Worm (Caenorhabditis elegans) whole organism, L2 larva: ENCODE results near the gene ets-8.

Experiments
- C34F6.9 ChIP-seq: fragments of 150-350 bp; optimal IDR thresholded peaks from 2 replicates; lab custom pipeline; 2014; ENCODE audit warnings: missing biosample characterization, missing genetic modification characterization
- F13H6.1 ChIP-seq: sonication (generic microtip); optimal IDR thresholded peaks from 2 replicates; lab custom pipeline; 2016; ENCODE audit warnings: missing genetic modification characterization, missing compliant biosample characterization
- R02D3.7 ChIP-seq: fragments of 150-350 bp; optimal IDR thresholded peaks from 2 replicates; lab custom pipeline; 2014; ENCODE audit warnings: missing biosample characterization, missing genetic modification characterization
- ZK546.5 ChIP-seq: sonication (generic microtip); optimal IDR thresholded peaks from 2 replicates; lab custom pipeline; 2017; ENCODE audit warnings: missing biosample characterization, missing genetic modification characterization
- alr-1 ChIP-seq: fragments of 150-350 bp; optimal IDR thresholded peaks from 2 replicates; lab custom pipeline; 2014; ENCODE audit warnings: missing biosample characterization, missing genetic modification characterization
- aly-2 ChIP-seq: fragments of 150-350 bp; optimal IDR thresholded peaks from 2 replicates; lab custom pipeline; 2014; ENCODE audit warnings: missing biosample characterization, missing genetic modification characterization
- blmp-1 ChIP-seq: sonication (generic microtip); optimal IDR thresholded peaks from 2 replicates; lab custom pipeline; 2017; ENCODE audit warnings: missing genetic modification characterization, mild to moderate bottlenecking, missing compliant biosample characterization, antibody characterized with exemption, moderate library complexity; ENCODE audit not compliant: insufficient read depth
- ceh-16 ChIP-seq: fragments of 150-350 bp; optimal IDR thresholded peaks from 2 replicates; lab custom pipeline; 2014; ENCODE audit warnings: missing biosample characterization, missing genetic modification characterization
- crh-2 ChIP-seq: sonication (generic microtip); optimal IDR thresholded peaks from 2 replicates; lab custom pipeline; 2017; ENCODE audit warnings: missing biosample characterization, missing genetic modification characterization
- egl-27 ChIP-seq: sonication (generic microtip); optimal IDR thresholded peaks from 3 replicates; lab custom pipeline; 2017; ENCODE audit warnings: missing biosample characterization, missing genetic modification reagents, missing genetic modification characterization
- elt-3 ChIP-seq: sonication (generic microtip); optimal IDR thresholded peaks from 2 replicates; lab custom pipeline; 2017; ENCODE audit warnings: missing biosample characterization, missing genetic modification characterization
- fos-1 ChIP-seq: fragments of 150-350 bp; optimal IDR thresholded peaks from 2 replicates; lab custom pipeline; 2014; ENCODE audit warnings: missing biosample characterization, missing genetic modification characterization
- lin-11 ChIP-seq: fragments of 150-350 bp; sonication (generic microtip); optimal IDR thresholded peaks from 2 replicates; lab custom pipeline; 2014; ENCODE audit warnings: missing biosample characterization, missing genetic modification characterization, inconsistent platforms, mixed read lengths
- lsy-2 ChIP-seq, 2 experiments: fragments of 150-350 bp in 1 of 2; sonication (generic microtip) in 1 of 2; optimal IDR thresholded peaks; 2 replicates each; lab custom pipeline; 2014 to 2017; ENCODE audit warnings: missing biosample characterization in 2 of 2, missing genetic modification characterization in 2 of 2
- mab-5 ChIP-seq: fragments of 150-350 bp; optimal IDR thresholded peaks from 2 replicates; lab custom pipeline; 2014; ENCODE audit warnings: missing biosample characterization, missing genetic modification characterization
- mbf-1 ChIP-seq: sonication (generic microtip); optimal IDR thresholded peaks from 2 replicates; lab custom pipeline; 2017; ENCODE audit warnings: missing biosample characterization, missing genetic modification characterization
- mdl-1 ChIP-seq, 2 experiments: fragments of 150-350 bp in 1 of 2; sonication (generic microtip) in 1 of 2; optimal IDR thresholded peaks; 2 replicates each; lab custom pipeline; 2017; ENCODE audit warnings: missing biosample characterization in 2 of 2, missing genetic modification characterization in 2 of 2
- nhr-21 ChIP-seq: fragments of 150-350 bp; optimal IDR thresholded peaks from 2 replicates; lab custom pipeline; 2014; ENCODE audit warnings: missing biosample characterization, missing genetic modification characterization
- nhr-23 ChIP-seq: fragments of 150-350 bp; optimal IDR thresholded peaks from 2 replicates; lab custom pipeline; 2014; ENCODE audit warnings: missing biosample characterization, missing genetic modification reagents, missing genetic modification characterization
- nhr-237 ChIP-seq: fragments of 150-350 bp; optimal IDR thresholded peaks from 2 replicates; lab custom pipeline; 2014; ENCODE audit warnings: missing biosample characterization, missing genetic modification characterization
- nhr-77 ChIP-seq: fragments of 150-350 bp; optimal IDR thresholded peaks from 2 replicates; lab custom pipeline; 2014; ENCODE audit warnings: missing biosample characterization, missing genetic modification characterization
- peb-1 ChIP-seq: fragments of 150-350 bp; optimal IDR thresholded peaks from 2 replicates; lab custom pipeline; 2014; ENCODE audit warnings: missing biosample characterization, missing genetic modification characterization
- sem-4 ChIP-seq: fragments of 150-350 bp; optimal IDR thresholded peaks from 2 replicates; lab custom pipeline; 2014; ENCODE audit warnings: missing biosample characterization, missing genetic modification reagents, missing genetic modification characterization
- skn-1 ChIP-seq: sonication (generic microtip); optimal IDR thresholded peaks from 2 replicates; lab custom pipeline; 2017; ENCODE audit warnings: missing biosample characterization, missing genetic modification characterization
- sma-3 ChIP-seq: sonication (generic microtip); optimal IDR thresholded peaks from 2 replicates; lab custom pipeline; 2016; ENCODE audit warnings: missing genetic modification reagents, missing genetic modification characterization, missing compliant biosample characterization
- sma-9 ChIP-seq, 2 experiments: fragments of 150-350 bp in 1 of 2; sonication (generic microtip) in 1 of 2; optimal IDR thresholded peaks; 2 replicates each; lab custom pipeline; 2014 to 2016; ENCODE audit warnings: missing genetic modification characterization in 2 of 2, mild to moderate bottlenecking in 1 of 2, missing biosample characterization in 1 of 2, missing compliant biosample characterization in 1 of 2, missing genetic modification reagents in 1 of 2, moderate library complexity in 1 of 2
- snpc-4 ChIP-seq: fragments of 150-350 bp; optimal IDR thresholded peaks from 2 replicates; lab custom pipeline; 2014; ENCODE audit warnings: missing biosample characterization, missing genetic modification characterization
- unc-62 ChIP-seq: fragments of 150-350 bp; optimal IDR thresholded peaks from 2 replicates; lab custom pipeline; 2014; ENCODE audit warnings: missing biosample characterization, missing genetic modification reagents, missing genetic modification characterization
- zag-1 ChIP-seq: fragments of 150-350 bp; optimal IDR thresholded peaks from 2 replicates; lab custom pipeline; 2014; ENCODE audit warnings: missing biosample characterization, missing genetic modification characterization
- ztf-11 ChIP-seq: sonication (generic microtip); optimal IDR thresholded peaks from 2 replicates; lab custom pipeline; 2017; ENCODE audit warnings: missing biosample characterization, missing genetic modification characterization
- ztf-4 ChIP-seq: fragments of 150-350 bp; optimal IDR thresholded peaks from 2 replicates; lab custom pipeline; 2014; ENCODE audit warnings: missing biosample characterization, missing genetic modification characterization

ets-8 gene

ce11 chrIV:1148425-1149151 lies 11.7 kb downstream of the ets-8 start:
- TF ChIP-seq lsy-2 (tag; optimal IDR thresholded peaks at IDR 0.05; lab: Kevin White, UChicago), result no peak
- TF ChIP-seq fos-1 (tag; lab: Kevin White, UChicago), result peak; percentile 62
- no peak for TF ChIP-seq C34F6.9 (tag; lab: Kevin White, UChicago)
- no peak for TF ChIP-seq mdl-1 (tag; optimal IDR thresholded peaks at IDR 0.05; lab: Kevin White, UChicago)
- TF ChIP-seq snpc-4 (tag; lab: Kevin White, UChicago), result no peak
- TF ChIP-seq sma-9 (GFP tag; optimal IDR thresholded peaks at IDR 0.05; lab: Kevin White, UChicago), result peak; percentile 56
- TF ChIP-seq sma-9 (tag; optimal IDR thresholded peaks at IDR 0.05; lab: Kevin White, UChicago), result no peak
- TF ChIP-seq sma-3 (GFP tag; lab: Kevin White, UChicago), result no peak
- no peak for TF ChIP-seq lin-11
- no peak for TF ChIP-seq nhr-23 (tag; lab: Kevin White, UChicago)
- TF ChIP-seq crh-2 (tag; lab: Kevin White, UChicago), result no peak
- no peak for TF ChIP-seq peb-1 (tag; lab: Kevin White, UChicago)

- TF ChIP-seq nhr-23 (tag; lab: Kevin White, UChicago) (no peak), sma-9 (GFP tag; optimal IDR thresholded peaks at IDR 0.05; lab: Kevin White, UChicago) (peak; percentile 79), sma-9 (tag; optimal IDR thresholded peaks at IDR 0.05; lab: Kevin White, UChicago) (no peak), R02D3.7 (tag; lab: Kevin White, UChicago) (no peak), F13H6.1 (tag; lab: Kevin White, UChicago) (peak; percentile 6), crh-2 (tag; lab: Kevin White, UChicago) (peak; percentile 18), fos-1 (tag; lab: Kevin White, UChicago) (peak; percentile 79)
Measured at ce11 chrIV:1147594-1147993, 12.7 kb downstream of the ets-8 start.

ce11 chrIV:1136658-1137057 lies 23.6 kb downstream of the ets-8 start, which contains the start of gene C44B12.6:
Gene C44B12.6, minus strand, starts transcription at chrIV:1136758.
- TF ChIP-seq snpc-4 (tag; lab: Kevin White, UChicago) (no peak), aly-2 (no peak), nhr-21 (tag; lab: Kevin White, UChicago) (no peak), nhr-237 (no peak), elt-3 (tag; lab: Kevin White, UChicago) (no peak), ztf-11 (no peak), sma-9 (GFP tag; optimal IDR thresholded peaks at IDR 0.05; lab: Kevin White, UChicago) (no peak), sma-9 (tag; optimal IDR thresholded peaks at IDR 0.05; lab: Kevin White, UChicago) (no peak), alr-1 (tag; lab: Kevin White, UChicago) (no peak), egl-27 (tag; lab: Kevin White, UChicago) (no peak), blmp-1 (no peak), sem-4 (tag; lab: Kevin White, UChicago) (no peak), lsy-2 (tag; optimal IDR thresholded peaks at IDR 0.05; lab: Kevin White, UChicago) (no peak), fos-1 (tag; lab: Kevin White, UChicago) (no peak)

- TF ChIP-seq mab-5 (no peak), lsy-2 (tag; optimal IDR thresholded peaks at IDR 0.05; lab: Kevin White, UChicago) (no peak), ceh-16 (tag; lab: Kevin White, UChicago) (no peak), ZK546.5 (tag; lab: Kevin White, UChicago) (no peak), nhr-21 (tag; lab: Kevin White, UChicago) (no peak)
Measured at ce11 chrIV:1127852-1128251, 32.4 kb downstream of the ets-8 start.

- TF ChIP-seq nhr-77 (tag; lab: Kevin White, UChicago) (no peak), ztf-4 (tag; lab: Kevin White, UChicago) (no peak), skn-1 (no peak), lsy-2 (tag; optimal IDR thresholded peaks at IDR 0.05; lab: Kevin White, UChicago) (no peak), ZK546.5 (tag; lab: Kevin White, UChicago) (no peak), mdl-1 (tag; optimal IDR thresholded peaks at IDR 0.05; lab: Kevin White, UChicago) (no peak), mbf-1 (tag; lab: Kevin White, UChicago) (no peak), alr-1 (tag; lab: Kevin White, UChicago) (no peak), unc-62 (GFP tag; lab: Kevin White, UChicago) (no peak), elt-3 (tag; lab: Kevin White, UChicago) (no peak), lin-11 (no peak), zag-1 (tag; lab: Kevin White, UChicago) (no peak)
Measured at ce11 chrIV:1126490-1126889, 33.8 kb downstream of the ets-8 start, which contains the start of gene perm-2. Gene perm-2, plus strand, starts transcription at chrIV:1126790.
